Fruit fly (Drosophila melanogaster) whole organism, embryonic: ENCODE data around the gene ND-SGDH.
A peak's percentile ranks its signal among the peaks of the same experiment; 100 is the strongest.

Experiments used
- CG10979 ChIP-seq: fragments of 200-800 bp; sonication (Bioruptor generic); optimal IDR thresholded peaks from 2 replicates; lab custom pipeline; 2018; ENCODE audit warnings: missing biosample characterization, mild to moderate bottlenecking, missing genetic modification characterization, moderate library complexity
- CG12155 ChIP-seq: fragments of 200-800 bp; sonication (Bioruptor generic); optimal IDR thresholded peaks from 3 replicates; lab custom pipeline; 2016; ENCODE audit warnings: missing biosample characterization, missing genetic modification characterization
- CG12391 ChIP-seq: fragments of 200-800 bp; sonication (Bioruptor generic); optimal IDR thresholded peaks from 3 replicates; lab custom pipeline; 2018; ENCODE audit warnings: missing biosample characterization, mild to moderate bottlenecking, missing genetic modification characterization, moderate library complexity
- CG14667 ChIP-seq: fragments of 200-800 bp; sonication (Bioruptor generic); IDR thresholded peaks from 2 replicates; pipeline ENCODE4 v1.3.6; 2022; ENCODE audit warnings: missing biosample characterization, missing genetic modification characterization
- CG14860 ChIP-seq: fragments of 200-800 bp; sonication (Bioruptor generic); IDR thresholded peaks from 3 replicates; pipeline ENCODE4 v1.3.6; 2022; ENCODE audit warnings: missing biosample characterization, missing genetic modification characterization; ENCODE audit not compliant: partially characterized antibody
- CG16813 ChIP-seq: fragments of 200-800 bp; sonication (Bioruptor generic); IDR thresholded peaks from 3 replicates; pipeline ENCODE4 v1.3.6; 2022; ENCODE audit warnings: missing biosample characterization, missing genetic modification characterization; ENCODE audit not compliant: partially characterized antibody
- CG2712 ChIP-seq: fragments of 200-800 bp; optimal IDR thresholded peaks from 3 replicates; lab custom pipeline; 2019; ENCODE audit warnings: missing biosample characterization, mild to moderate bottlenecking, missing genetic modification characterization, moderate library complexity
- CG32532 ChIP-seq: fragments of 200-800 bp; sonication (Bioruptor generic); IDR thresholded peaks from 2 replicates; pipeline ENCODE4 v1.3.6; 2022; ENCODE audit warnings: missing biosample characterization, missing genetic modification characterization
- CG3726 ChIP-seq: fragments of 200-800 bp; sonication (Bioruptor generic); IDR thresholded peaks from 3 replicates; pipeline ENCODE4, ENCODE4 v1.3.6; 2022; ENCODE audit warnings: missing biosample characterization, missing genetic modification characterization
- CG4424 ChIP-seq: fragments of 200-800 bp; sonication (Bioruptor generic); optimal IDR thresholded peaks from 3 replicates; lab custom pipeline; 2016; ENCODE audit warnings: missing biosample characterization, missing genetic modification characterization
- CG4617 ChIP-seq: fragments of 200-800 bp; sonication (Bioruptor generic); optimal IDR thresholded peaks from 3 replicates; lab custom pipeline; 2016; ENCODE audit warnings: missing biosample characterization, missing genetic modification characterization, borderline replicate concordance
- CG5245 ChIP-seq: fragments of 200-800 bp; sonication (Bioruptor generic); optimal IDR thresholded peaks from 3 replicates; lab custom pipeline; 2016; ENCODE audit warnings: missing biosample characterization, missing genetic modification characterization
- CG6175 ChIP-seq: fragments of 200-800 bp; sonication (Bioruptor generic); IDR thresholded peaks from 3 replicates; pipeline ENCODE4 v1.3.6; 2022; ENCODE audit warnings: missing biosample characterization, missing genetic modification characterization
- CG7556 ChIP-seq: fragments of 200-800 bp; sonication (Bioruptor generic); optimal IDR thresholded peaks from 2 replicates; lab custom pipeline; 2017; ENCODE audit warnings: missing biosample characterization, mild to moderate bottlenecking, missing genetic modification characterization
- CG8359 ChIP-seq: fragments of 200-800 bp; sonication (Bioruptor generic); optimal IDR thresholded peaks from 2 replicates; lab custom pipeline; 2017; ENCODE audit warnings: missing biosample characterization, mild to moderate bottlenecking, missing genetic modification characterization, borderline replicate concordance
- CG9215 ChIP-seq: fragments of 200-800 bp; sonication (Bioruptor generic); IDR thresholded peaks from 2 replicates; pipeline ENCODE4 v1.3.6; 2022; ENCODE audit warnings: missing biosample characterization, missing genetic modification characterization
- Dbx ChIP-seq: fragments of 200-800 bp; sonication (Bioruptor generic); IDR thresholded peaks from 3 replicates; pipeline ENCODE4 v1.3.6; 2022; ENCODE audit warnings: missing biosample characterization, missing genetic modification characterization
- Deaf1 ChIP-seq: fragments of 200-800 bp; optimal IDR thresholded peaks from 3 replicates; lab custom pipeline; 2019; ENCODE audit warnings: missing biosample characterization, mild to moderate bottlenecking, missing genetic modification characterization, moderate library complexity
- Dll ChIP-seq: fragments of 200-800 bp; sonication (Bioruptor generic); IDR thresholded peaks from 4 replicates; pipeline ENCODE4 v1.3.6; 2022; ENCODE audit warnings: missing biosample characterization, missing genetic modification characterization; ENCODE audit not compliant: partially characterized antibody
- ERR ChIP-seq: fragments of 200-800 bp; sonication (Bioruptor generic); optimal IDR thresholded peaks from 2 replicates; lab custom pipeline; 2016; ENCODE audit warnings: missing biosample characterization, missing genetic modification characterization
- Ets65A ChIP-seq: fragments of 200-800 bp; sonication (Bioruptor generic); peaks from one replicate; lab custom pipeline; 2016; ENCODE audit warnings: missing biosample characterization, missing genetic modification characterization
- Hey ChIP-seq: fragments of 200-800 bp; sonication (Bioruptor generic); optimal IDR thresholded peaks from 3 replicates; lab custom pipeline; 2018; ENCODE audit warnings: missing biosample characterization, mild to moderate bottlenecking, missing genetic modification characterization
- Hmx ChIP-seq: fragments of 200-800 bp; sonication (Bioruptor generic); optimal IDR thresholded peaks from 2 replicates; lab custom pipeline; 2016; ENCODE audit warnings: missing biosample characterization, missing genetic modification characterization
- Lhr ChIP-seq: fragments of 200-800 bp; sonication (Bioruptor generic); optimal IDR thresholded peaks from 3 replicates; lab custom pipeline; 2017; ENCODE audit warnings: mild to moderate bottlenecking, missing biosample characterization, missing genetic modification reagents, missing genetic modification characterization
- MBD-R2 ChIP-seq: fragments of 200-800 bp; sonication (Bioruptor generic); IDR thresholded peaks from 2 replicates; pipeline ENCODE4 v1.3.6; 2022; ENCODE audit warnings: missing biosample characterization, missing genetic modification characterization
- Neu2 ChIP-seq: fragments of 200-800 bp; sonication (Bioruptor generic); optimal IDR thresholded peaks from 3 replicates; lab custom pipeline; 2016; ENCODE audit warnings: missing biosample characterization, missing genetic modification characterization, borderline replicate concordance
- Stat92E ChIP-seq, 3 experiments: fragments of >200 bp in 2 of 3; fragments of 200-800 bp in 1 of 3; sonication (Bioruptor generic) in 1 of 3; optimal IDR thresholded peaks; 2 replicates each; lab custom pipeline; 2017 to 2019; ENCODE audit warnings: missing biosample characterization in 3 of 3, missing genetic modification characterization in 3 of 3, mild to moderate bottlenecking in 1 of 3, moderate library complexity in 1 of 3
- Vsx1 ChIP-seq: fragments of 200-800 bp; sonication (Bioruptor generic); optimal IDR thresholded peaks from 2 replicates; lab custom pipeline; 2017; ENCODE audit warnings: missing biosample characterization, mild to moderate bottlenecking, missing genetic modification characterization, missing genetic modification reagents
- ash1 ChIP-seq: fragments of 200-800 bp; sonication (Bioruptor generic); optimal IDR thresholded peaks from 2 replicates; lab custom pipeline; 2018; ENCODE audit warnings: missing biosample characterization, mild to moderate bottlenecking, missing genetic modification characterization
- az2 ChIP-seq: fragments of 200-800 bp; sonication (Bioruptor generic); optimal IDR thresholded peaks from 3 replicates; lab custom pipeline; 2016; ENCODE audit warnings: missing biosample characterization, missing genetic modification characterization
- br ChIP-seq: fragments of >200 bp; optimal IDR thresholded peaks from 2 replicates; lab custom pipeline; 2017
- cad ChIP-seq: fragments of >200 bp; optimal IDR thresholded peaks from 2 replicates; lab custom pipeline; 2017; ENCODE audit warnings: missing biosample characterization, missing genetic modification characterization
- cg ChIP-seq: fragments of 200-800 bp; sonication (Bioruptor generic); optimal IDR thresholded peaks from 3 replicates; lab custom pipeline; 2019; ENCODE audit warnings: missing biosample characterization, mild to moderate bottlenecking, missing genetic modification characterization, moderate library complexity
- crol ChIP-seq: fragments of 200-800 bp; sonication (Bioruptor generic); IDR thresholded peaks from 2 replicates; pipeline ENCODE4 v1.3.6; 2022; ENCODE audit warnings: missing biosample characterization, missing genetic modification characterization
- da ChIP-seq: fragments of 200-800 bp; sonication (Bioruptor generic); optimal IDR thresholded peaks from 2 replicates; lab custom pipeline; 2016; ENCODE audit warnings: missing biosample characterization, missing genetic modification characterization
- dmrt99B ChIP-seq: fragments of 200-800 bp; sonication (Bioruptor generic); optimal IDR thresholded peaks from 2 replicates; lab custom pipeline; 2018; ENCODE audit warnings: missing biosample characterization, mild to moderate bottlenecking, missing genetic modification characterization, moderate library complexity
- fd102C ChIP-seq: fragments of 200-800 bp; sonication (Bioruptor generic); optimal IDR thresholded peaks from 2 replicates; lab custom pipeline; 2018; ENCODE audit warnings: missing biosample characterization, mild to moderate bottlenecking, missing genetic modification characterization, moderate library complexity
- hkb ChIP-seq, 2 experiments: fragments of 200-800 bp in 1 of 2; fragments of >200 bp in 1 of 2; sonication (Bioruptor generic) in 1 of 2; IDR thresholded peaks in 1 of 2; optimal IDR thresholded peaks in 1 of 2; 2 replicates each; pipeline versions ENCODE4 v1.3.6 to Lab custom; 2017 to 2022; ENCODE audit warnings: missing biosample characterization in 1 of 2, missing genetic modification characterization in 1 of 2
- jigr1 ChIP-seq: fragments of 200-800 bp; sonication (Bioruptor generic); IDR thresholded peaks from 3 replicates; pipeline ENCODE4 v1.3.6; 2022; ENCODE audit warnings: missing biosample characterization, missing genetic modification characterization
- klu ChIP-seq: fragments of 200-800 bp; sonication (Bioruptor generic); IDR thresholded peaks from 2 replicates; pipeline ENCODE4 v1.3.6; 2022; ENCODE audit warnings: missing biosample characterization, missing genetic modification characterization
- nerfin-1 ChIP-seq: fragments of 200-800 bp; sonication (Bioruptor generic); optimal IDR thresholded peaks from 3 replicates; lab custom pipeline; 2019; ENCODE audit warnings: missing biosample characterization, mild to moderate bottlenecking, missing genetic modification characterization, moderate library complexity
- odd ChIP-seq: fragments of 200-800 bp; sonication (Bioruptor generic); optimal IDR thresholded peaks from 2 replicates; lab custom pipeline; 2017; ENCODE audit warnings: missing biosample characterization, mild to moderate bottlenecking, missing genetic modification characterization
- otp ChIP-seq: fragments of 200-800 bp; sonication (Bioruptor generic); IDR thresholded peaks from 3 replicates; pipeline ENCODE4, ENCODE4 v1.3.6; 2022; ENCODE audit warnings: missing biosample characterization, missing genetic modification characterization
- pan ChIP-seq, 4 experiments: fragments of >200 bp in 3 of 4; fragments of 200-800 bp in 1 of 4; sonication (Bioruptor generic) in 1 of 4; optimal IDR thresholded peaks in 3 of 4; IDR thresholded peaks in 1 of 4; 2 replicates each; pipeline versions ENCODE4 v1.3.6 to Lab custom; 2017 to 2022; ENCODE audit warnings: missing biosample characterization in 2 of 4, missing genetic modification characterization in 2 of 4, mixed read lengths in 1 of 4
- pfk ChIP-seq: fragments of 200-800 bp; sonication (Bioruptor generic); optimal IDR thresholded peaks from 2 replicates; lab custom pipeline; 2018; ENCODE audit warnings: missing biosample characterization, mild to moderate bottlenecking, missing genetic modification characterization, moderate library complexity
- pho ChIP-seq: fragments of 200-800 bp; sonication (Bioruptor generic); optimal IDR thresholded peaks from 2 replicates; lab custom pipeline; 2016; ENCODE audit warnings: missing biosample characterization, missing genetic modification characterization
- ssp ChIP-seq: fragments of 200-800 bp; sonication (Bioruptor generic); IDR thresholded peaks from 2 replicates; pipeline ENCODE4 v1.3.6; 2022; ENCODE audit warnings: missing biosample characterization, missing genetic modification characterization

Gene ND-SGDH

dm6 chr3L:12138113-12138899 lies at the start of gene ND-SGDH, which contains the start of gene RhoGAP68F (continued):
- TF ChIP-seq CG6175 (GFP tag; lab: Robert Waterston, UW) (0 out of 3 replicates have a peak, but pooled peaks have one; percentile 52), CG7556 (GFP tag; lab: Kevin White, UChicago) (peak; percentile 74), ash1 (no peak), Deaf1 (tag; lab: Kevin White, UChicago) (peak; percentile 52), CG12391 (tag; lab: Kevin White, UChicago) (peak; percentile 85), CG14860 (GFP tag; lab: Robert Waterston, UW) (peak; percentile 96), Hey (tag; lab: Kevin White, UChicago) (no peak), Vsx1 (peak; percentile 62), Hmx (peak; percentile 38), Dll (GFP tag; lab: Robert Waterston, UW) (peak; percentile 99), cad (GFP tag; lab: Kevin White, UChicago) (no peak), crol (GFP tag; lab: Robert Waterston, UW) (no peak), Dbx (GFP tag; lab: Robert Waterston, UW) (peak; percentile 83), CG9215 (GFP tag; lab: Robert Waterston, UW) (peak; percentile 74; the same call in 1 of the 2 replicates), CG8359 (GFP tag; lab: Kevin White, UChicago) (no peak), Lhr (GFP tag; lab: Kevin White, UChicago) (peak; percentile 74), MBD-R2 (GFP tag; lab: Robert Waterston, UW) (peak; percentile 55), CG14667 (peak; percentile 36; the same call in 1 of the 2 replicates), nerfin-1 (peak; percentile 62), CG5245 (GFP tag; lab: Kevin White, UChicago) (peak; percentile 23), CG2712 (tag; lab: Kevin White, UChicago) (peak; percentile 84), Neu2 (GFP tag; lab: Kevin White, UChicago) (peak; percentile 85), cg (GFP tag; lab: Kevin White, UChicago) (no peak), ERR (GFP tag; lab: Kevin White, UChicago) (no peak), otp (GFP tag; lab: Robert Waterston, UW) (0 out of 3 replicates have a peak, but pooled peaks have one; percentile 20), odd (GFP tag; lab: Kevin White, UChicago) (no peak), pfk (no peak), Stat92E (GFP tag; optimal IDR thresholded peaks at IDR 0.05; lab: Kevin White, UChicago) (peak in 1 of 3 experiments; percentile 1), br (no peak), jigr1 (GFP tag; lab: Robert Waterston, UW) (no peak), fd102C (GFP tag; lab: Kevin White, UChicago) (no peak), CG32532 (GFP tag; lab: Robert Waterston, UW) (0 out of 2 replicates have a peak, but pooled peaks have one; percentile 76), CG12155 (peak; percentile 84), pho (GFP tag; lab: Kevin White, UChicago) (peak; percentile 66), ssp (peak; percentile 87), CG4424 (GFP tag; lab: Kevin White, UChicago) (peak; percentile 73), pan (optimal IDR thresholded peaks at IDR 0.05; lab: Kevin White, UChicago) (no peak), pan (GFP tag; optimal IDR thresholded peaks at IDR 0.05 in 1 of 2, IDR thresholded peaks at IDR 0.05 in 1 of 2) (peak in 1 of 2 experiments; percentile 51), CG3726 (GFP tag; lab: Robert Waterston, UW) (no peak), CG16813 (GFP tag; lab: Robert Waterston, UW) (peak; percentile 95), az2 (peak; percentile 72), CG4617 (GFP tag; lab: Kevin White, UChicago) (peak; percentile 28), CG10979 (peak; percentile 56), hkb (optimal IDR thresholded peaks at IDR 0.05; lab: Kevin White, UChicago) (no peak), hkb (GFP tag; IDR thresholded peaks at IDR 0.05; lab: Robert Waterston, UW) (no peak; the same call in none of the 2 replicates), Ets65A (GFP tag; lab: Kevin White, UChicago) (peak; percentile 95), da (GFP tag; lab: Kevin White, UChicago) (peak; percentile 2), dmrt99B (tag; lab: Kevin White, UChicago) (peak; percentile 67), klu (GFP tag; lab: Robert Waterston, UW) (peak; percentile 71)
